Fruit fly (Drosophila melanogaster): ENCODE results near the gene RpS10b.

The RpS10b gene

DNA sequence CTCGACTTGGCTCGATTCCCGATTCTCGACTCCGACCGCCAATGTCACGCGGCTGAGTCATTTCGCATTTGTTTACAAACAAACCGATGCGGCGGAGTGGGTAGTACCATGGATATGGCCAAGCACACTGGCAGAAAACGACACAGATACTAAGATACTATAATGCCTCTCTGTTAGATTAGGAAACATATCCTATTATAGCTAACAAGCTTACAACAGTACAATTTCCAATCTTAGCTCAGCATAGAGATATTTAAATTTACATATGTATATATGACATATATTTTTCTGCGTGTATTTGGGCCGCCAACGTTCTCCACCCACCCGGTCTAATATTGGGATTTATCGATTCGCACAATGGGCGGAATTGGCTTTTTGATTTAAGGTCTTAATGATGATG, 6.1 kb downstream of the RpS10b start (continued):
- TF ChIP-seq D19B (GFP tag; optimal IDR thresholded peaks at IDR 0.05) (peak; percentile 43), hkb (optimal IDR thresholded peaks at IDR 0.05) (no peak), hkb (GFP tag; IDR thresholded peaks at IDR 0.05) (peak; percentile 88), aop (GFP tag; IDR thresholded peaks at IDR 0.05) (peak; percentile 52; the same call in 1 of the 2 replicates), CG17829 (tag; optimal IDR thresholded peaks at IDR 0.05) (peak; percentile 62), CG6654 (GFP tag; optimal IDR thresholded peaks at IDR 0.05) (peak; percentile 7), maf-S (GFP tag; optimal IDR thresholded peaks at IDR 0.05) (peak; percentile 2), zen2 (GFP tag; IDR thresholded peaks at IDR 0.05; ENCODE audit: partially characterized antibody) (no peak), CG3838 (GFP tag; optimal IDR thresholded peaks at IDR 0.05) (no peak), fd96Cb (tag; optimal IDR thresholded peaks at IDR 0.05) (peak; percentile 60), ewg (GFP tag; optimal IDR thresholded peaks at IDR 0.05) (peak; percentile 48), Nf-YA (GFP tag; IDR thresholded peaks at IDR 0.05) (peak; percentile 61; the same call in 1 of the 2 replicates), mld (GFP tag; IDR thresholded peaks at IDR 0.05; ENCODE audit: partially characterized antibody) (no peak), onecut (GFP tag; IDR thresholded peaks at IDR 0.05) (peak; percentile 54), tll (GFP tag; optimal IDR thresholded peaks at IDR 0.05) (no peak), org-1 (GFP tag; optimal IDR thresholded peaks at IDR 0.05) (peak; percentile 66), HLH54F (GFP tag; optimal IDR thresholded peaks at IDR 0.05) (peak; percentile 27), YL-1 (GFP tag; optimal IDR thresholded peaks at IDR 0.05) (no peak), CG14050 (GFP tag; IDR thresholded peaks at IDR 0.05) (peak; percentile 72), unpg (GFP tag; optimal IDR thresholded peaks at IDR 0.05) (peak; percentile 75), CG18619 (GFP tag; optimal IDR thresholded peaks at IDR 0.05) (peak; percentile 50), Lhr (GFP tag; optimal IDR thresholded peaks at IDR 0.05) (peak; percentile 25), CG2129 (GFP tag; IDR thresholded peaks at IDR 0.05; ENCODE audit: partially characterized antibody) (no peak), jing (GFP tag; optimal IDR thresholded peaks at IDR 0.05) (peak; percentile 39), CG32772 (GFP tag; IDR thresholded peaks at IDR 0.05) (peak; percentile 66; the same call in 1 of the 2 replicates), bbx (GFP tag; IDR thresholded peaks at IDR 0.05; ENCODE audit: partially characterized antibody) (no peak), emc (GFP tag; optimal IDR thresholded peaks at IDR 0.05) (no peak), CG8281 (tag; optimal IDR thresholded peaks at IDR 0.05) (peak; percentile 56), trem (tag; optimal IDR thresholded peaks at IDR 0.05) (peak; percentile 50), CG11723 (GFP tag; optimal IDR thresholded peaks at IDR 0.05) (peak; percentile 62), B-H1 (GFP tag; IDR thresholded peaks at IDR 0.05) (peak; percentile 56; the same call in 1 of the 3 replicates), BEAF-32 (GFP tag; optimal IDR thresholded peaks at IDR 0.05) (no peak), CG4404 (GFP tag; IDR thresholded peaks at IDR 0.05) (peak; percentile 54), psq (GFP tag; optimal IDR thresholded peaks at IDR 0.05) (no peak), Ets65A (GFP tag) (peak; percentile 94), Mrtf (GFP tag; IDR thresholded peaks at IDR 0.05) (peak; percentile 72; the same call in 1 of the 3 replicates), crol (GFP tag; IDR thresholded peaks at IDR 0.05) (no peak), Camta (GFP tag; optimal IDR thresholded peaks at IDR 0.05) (peak; percentile 58), CG6254 (GFP tag; optimal IDR thresholded peaks at IDR 0.05) (peak; percentile 39), sim (GFP tag; IDR thresholded peaks at IDR 0.05) (peak; percentile 27; the same call in 1 of the 2 replicates), CG12391 (tag; optimal IDR thresholded peaks at IDR 0.05) (peak; percentile 69), ara (GFP tag; IDR thresholded peaks at IDR 0.05) (peak; percentile 20; the same call in 1 of the 2 replicates), cg (GFP tag; optimal IDR thresholded peaks at IDR 0.05) (no peak), CG8944 (GFP tag; optimal IDR thresholded peaks at IDR 0.05) (peak; percentile 32), nom (GFP tag; optimal IDR thresholded peaks at IDR 0.05) (peak; percentile 21), C15 (GFP tag; IDR thresholded peaks at IDR 0.05) (0 out of 3 replicates have a peak, but pooled peaks have one; percentile 61), Taf1 (GFP tag; IDR thresholded peaks at IDR 0.05) (peak; percentile 82), CG14860 (GFP tag; IDR thresholded peaks at IDR 0.05; ENCODE audit: partially characterized antibody) (no peak), CG12299 (tag; optimal IDR thresholded peaks at IDR 0.05) (no peak), dmrt99B (tag; optimal IDR thresholded peaks at IDR 0.05) (peak; percentile 85), hth (optimal IDR thresholded peaks at IDR 0.05) (no peak)

Measured in whole organism, embryonic.